Worm (Caenorhabditis elegans) whole organism, L3 larva: Measurements from ENCODE around the gene spat-3.

Experiments used
- elt-2 ChIP-seq: sonication (generic microtip); optimal IDR thresholded peaks from 2 replicates; lab custom pipeline; 2016; ENCODE audit warnings: missing genetic modification reagents, mild to moderate bottlenecking, missing genetic modification characterization, missing compliant biosample characterization
- elt-3 ChIP-seq, 3 experiments: fragments of 150-350 bp in 1 of 3; sonication (generic microtip) in 2 of 3; optimal IDR thresholded peaks; 2 replicates in 2 of 3; 4 replicates in 1 of 3; lab custom pipeline; 2014 to 2017; ENCODE audit warnings: missing biosample characterization in 3 of 3, missing genetic modification characterization in 3 of 3
- fkh-10 ChIP-seq: sonication (generic microtip); optimal IDR thresholded peaks from 2 replicates; lab custom pipeline; 2017; ENCODE audit warnings: missing biosample characterization, missing genetic modification reagents, missing genetic modification characterization
- fos-1 ChIP-seq: fragments of 150-350 bp; optimal IDR thresholded peaks from 2 replicates; lab custom pipeline; 2014; ENCODE audit warnings: missing biosample characterization, missing genetic modification characterization
- jun-1 ChIP-seq: fragments of 150-350 bp; optimal IDR thresholded peaks from 2 replicates; lab custom pipeline; 2014; ENCODE audit warnings: missing biosample characterization, missing genetic modification reagents, missing genetic modification characterization
- mdl-1 ChIP-seq: fragments of 150-350 bp; optimal IDR thresholded peaks from 2 replicates; lab custom pipeline; 2014; ENCODE audit warnings: missing biosample characterization, missing genetic modification characterization
- nhr-11 ChIP-seq: fragments of 150-350 bp; optimal IDR thresholded peaks from 2 replicates; lab custom pipeline; 2014; ENCODE audit warnings: missing biosample characterization, missing genetic modification characterization
- nhr-12 ChIP-seq: fragments of 150-350 bp; optimal IDR thresholded peaks from 2 replicates; lab custom pipeline; 2014; ENCODE audit warnings: missing biosample characterization, missing genetic modification characterization
- nhr-237 ChIP-seq: fragments of 150-350 bp; optimal IDR thresholded peaks from 2 replicates; lab custom pipeline; 2014; ENCODE audit warnings: missing biosample characterization, missing genetic modification characterization
- nhr-25 ChIP-seq: sonication (generic microtip); optimal IDR thresholded peaks from 2 replicates; lab custom pipeline; 2017; ENCODE audit warnings: missing biosample characterization, missing genetic modification characterization
- nhr-77 ChIP-seq: fragments of 150-350 bp; optimal IDR thresholded peaks from 2 replicates; lab custom pipeline; 2014; ENCODE audit warnings: missing biosample characterization, missing genetic modification characterization
- skn-1 ChIP-seq: fragments of 150-350 bp; optimal IDR thresholded peaks from 2 replicates; lab custom pipeline; 2014; ENCODE audit warnings: missing biosample characterization, missing genetic modification characterization
- snpc-4 ChIP-seq: fragments of 150-350 bp; optimal IDR thresholded peaks from 2 replicates; lab custom pipeline; 2014; ENCODE audit warnings: missing biosample characterization, missing genetic modification characterization
- unc-62 ChIP-seq: fragments of 150-350 bp; sonication (generic microtip); optimal IDR thresholded peaks from 4 replicates; lab custom pipeline; 2014; ENCODE audit warnings: missing biosample characterization, missing genetic modification reagents, missing genetic modification characterization

ce11 chrX:4609635-4610034 is 3.9 kb upstream of the spat-3 start:
- TF ChIP-seq elt-3 (tag; optimal IDR thresholded peaks at IDR 0.05; lab: Kevin White, UChicago) (no peak), fos-1 (tag; lab: Kevin White, UChicago) (no peak), mdl-1 (tag; lab: Kevin White, UChicago) (no peak), fkh-10 (GFP tag; lab: Kevin White, UChicago) (no peak), nhr-12 (no peak), jun-1 (tag; lab: Kevin White, UChicago) (no peak), nhr-25 (tag; lab: Kevin White, UChicago) (no peak), nhr-77 (tag; lab: Kevin White, UChicago) (no peak), nhr-11 (tag; lab: Kevin White, UChicago) (no peak), nhr-237 (no peak), snpc-4 (no peak), skn-1 (tag; lab: Kevin White, UChicago) (no peak), unc-62 (GFP tag; lab: Kevin White, UChicago) (no peak), elt-2 (no peak)
